Worm (Caenorhabditis elegans): Measurements from ENCODE around the gene C25F9.11.

Gene C25F9.11

ce11 chrV:19421131-19421530, 11.7 kb downstream of the C25F9.11 start, which contains the start of gene C25F9.2:
TSS of gene C25F9.2 (plus strand) at chrV:19421471.
- no peak for TF ChIP-seq nhr-28 (tag; optimal IDR thresholded peaks at IDR 0.05)
- TF ChIP-seq nhr-25 (tag; optimal IDR thresholded peaks at IDR 0.05) = peak; percentile 57

DNA sequence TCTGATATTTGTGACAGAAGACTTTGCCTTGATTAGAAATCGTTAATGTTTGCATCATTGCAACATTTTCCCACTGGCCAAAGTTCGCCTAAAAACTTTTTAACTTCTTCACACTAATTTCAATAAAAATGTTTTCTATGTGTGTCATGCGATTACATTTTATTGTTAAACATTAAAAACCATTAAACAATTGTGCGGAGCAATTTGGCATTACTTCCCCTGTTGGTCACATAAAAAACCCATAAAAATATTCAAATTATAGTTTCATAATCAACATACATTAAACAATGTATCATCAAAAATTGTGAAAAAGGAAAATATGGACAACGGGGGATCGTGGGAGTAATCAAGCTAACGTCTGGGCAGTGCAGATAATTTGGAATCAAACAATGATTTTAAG, 13.6 kb downstream of the C25F9.11 start:
- TF ChIP-seq elt-2 (tag; optimal IDR thresholded peaks at IDR 0.05) (peak; percentile 65), pqm-1 (tag; optimal IDR thresholded peaks at IDR 0.05) (peak; percentile 7)

DNA sequence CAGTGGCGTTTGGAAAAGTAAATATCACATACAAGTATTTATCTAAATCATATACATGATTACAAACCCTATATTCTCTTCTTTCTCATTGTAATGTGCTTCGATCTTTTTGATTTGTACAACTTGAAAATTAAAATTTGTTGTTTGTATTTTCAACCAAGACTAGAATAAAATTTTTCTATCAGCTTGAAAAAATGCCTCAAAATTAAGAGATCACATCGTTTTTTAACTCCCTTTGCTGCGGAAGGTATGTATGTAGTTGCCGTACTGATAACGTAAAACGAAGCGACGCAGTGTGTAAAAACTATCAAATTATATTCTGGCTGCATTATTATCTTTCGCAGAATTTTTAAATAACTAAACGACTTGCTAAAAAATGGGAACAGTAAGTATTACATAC, 15.0 kb downstream of the C25F9.11 start, which contains the start of gene C25F9.15:
Gene C25F9.15, plus strand, starts transcription at position 301 of the 400 bp plus-strand sequence.
- TF ChIP-seq elt-2 (tag; optimal IDR thresholded peaks at IDR 0.05) (peak; percentile 42), fos-1 (tag; optimal IDR thresholded peaks at IDR 0.05) (no peak), nhr-23 (tag; optimal IDR thresholded peaks at IDR 0.05) (no peak), ceh-82 (tag; optimal IDR thresholded peaks at IDR 0.05) (no peak)

- TF ChIP-seq nhr-28 (tag; optimal IDR thresholded peaks at IDR 0.05) = no peak
- no peak for TF ChIP-seq skn-1 (tag; optimal IDR thresholded peaks at IDR 0.05)
- no peak for TF ChIP-seq zag-1 (tag; optimal IDR thresholded peaks at IDR 0.05)
- TF ChIP-seq egl-5 (tag; optimal IDR thresholded peaks at IDR 0.05) = no peak
- TF ChIP-seq mdl-1 (tag; optimal IDR thresholded peaks at IDR 0.05) = no peak
- TF ChIP-seq elt-2 (tag; optimal IDR thresholded peaks at IDR 0.05) = peak; percentile 48
These were observed 16.4 kb downstream of the C25F9.11 start, which contains the start of the genes C25F9.4 and C25F9.9 for ce11 chrV:19416475-19416874. TSS of gene C25F9.4 (minus strand) at chrV:19416575. TSS of gene C25F9.9 (plus strand) at chrV:19416611.

ce11 chrV:19410663-19411062, 22.2 kb downstream of the C25F9.11 start, which contains the start of gene C25F9.5:
TSS of gene C25F9.5 (minus strand) at chrV:19410857.
- no peak for TF ChIP-seq unc-62 (GFP tag; optimal IDR thresholded peaks at IDR 0.05)
- TF ChIP-seq lsy-12 (tag; optimal IDR thresholded peaks at IDR 0.05) = no peak
- no peak for TF ChIP-seq ceh-28 (tag; optimal IDR thresholded peaks at IDR 0.05)
- no peak for TF ChIP-seq aly-2 (tag; optimal IDR thresholded peaks at IDR 0.05)
- TF ChIP-seq egl-5 (tag; optimal IDR thresholded peaks at IDR 0.05) = no peak
- no peak for TF ChIP-seq ztf-4 (tag; optimal IDR thresholded peaks at IDR 0.05)
- TF ChIP-seq nhr-76 (tag; optimal IDR thresholded peaks at IDR 0.05) = no peak
- TF ChIP-seq jun-1 (tag; optimal IDR thresholded peaks at IDR 0.05) = peak; percentile 64
- TF ChIP-seq pqm-1 (tag; optimal IDR thresholded peaks at IDR 0.05) = peak; percentile 58
- TF ChIP-seq unc-39 (tag; optimal IDR thresholded peaks at IDR 0.05) = no peak
- no peak for TF ChIP-seq snpc-4 (tag; optimal IDR thresholded peaks at IDR 0.05)
- TF ChIP-seq fos-1 (tag; optimal IDR thresholded peaks at IDR 0.05) = no peak
- no peak for TF ChIP-seq nhr-12 (tag; optimal IDR thresholded peaks at IDR 0.05)
- TF ChIP-seq lin-15B (tag; optimal IDR thresholded peaks at IDR 0.05) = no peak
- TF ChIP-seq pha-4 (tag; optimal IDR thresholded peaks at IDR 0.05) = peak; percentile 28
- TF ChIP-seq nhr-25 (tag; optimal IDR thresholded peaks at IDR 0.05) = no peak
- TF ChIP-seq mdl-1 (tag; optimal IDR thresholded peaks at IDR 0.05) = no peak
- TF ChIP-seq mml-1 (tag; optimal IDR thresholded peaks at IDR 0.05) = no peak
- TF ChIP-seq hmg-11 (tag; optimal IDR thresholded peaks at IDR 0.05) = no peak
- TF ChIP-seq nhr-43 (tag; optimal IDR thresholded peaks at IDR 0.05; ENCODE audit: poor library complexity, severe bottlenecking) = no peak
- TF ChIP-seq lin-39 (tag; optimal IDR thresholded peaks at IDR 0.05) = no peak
- no peak for TF ChIP-seq nhr-11 (tag; optimal IDR thresholded peaks at IDR 0.05)
- no peak for TF ChIP-seq elt-3 (tag; optimal IDR thresholded peaks at IDR 0.05)
- TF ChIP-seq ceh-9 (tag; optimal IDR thresholded peaks at IDR 0.05) = no peak
- TF ChIP-seq zag-1 (tag; optimal IDR thresholded peaks at IDR 0.05) = no peak
- peak; percentile 81 for TF ChIP-seq elt-2 (tag; optimal IDR thresholded peaks at IDR 0.05)
- no peak for TF ChIP-seq nhr-28 (tag; optimal IDR thresholded peaks at IDR 0.05)
- no peak for TF ChIP-seq skn-1 (tag; optimal IDR thresholded peaks at IDR 0.05)

- TF ChIP-seq nhr-12 (tag; optimal IDR thresholded peaks at IDR 0.05) (no peak), ZK546.5 (tag; optimal IDR thresholded peaks at IDR 0.05) (no peak), ceh-82 (tag; optimal IDR thresholded peaks at IDR 0.05) (no peak), fkh-10 (GFP tag; optimal IDR thresholded peaks at IDR 0.05) (no peak), ztf-4 (tag; optimal IDR thresholded peaks at IDR 0.05) (no peak), ceh-28 (tag; optimal IDR thresholded peaks at IDR 0.05) (no peak), hmg-11 (tag; optimal IDR thresholded peaks at IDR 0.05) (no peak), nhr-43 (tag; optimal IDR thresholded peaks at IDR 0.05; ENCODE audit: poor library complexity, severe bottlenecking) (no peak), nhr-76 (tag; optimal IDR thresholded peaks at IDR 0.05) (no peak), snpc-4 (tag; optimal IDR thresholded peaks at IDR 0.05) (no peak), nhr-77 (tag; optimal IDR thresholded peaks at IDR 0.05) (no peak), lsy-12 (tag; optimal IDR thresholded peaks at IDR 0.05) (no peak), nfya-1 (tag; optimal IDR thresholded peaks at IDR 0.05; ENCODE audit: insufficient read depth) (no peak), nhr-67 (tag; optimal IDR thresholded peaks at IDR 0.05) (no peak), pha-4 (tag; optimal IDR thresholded peaks at IDR 0.05) (peak; percentile 35), jun-1 (tag; optimal IDR thresholded peaks at IDR 0.05) (no peak), nhr-25 (tag; optimal IDR thresholded peaks at IDR 0.05) (no peak), mdl-1 (tag; optimal IDR thresholded peaks at IDR 0.05) (no peak), sea-2 (GFP tag; optimal IDR thresholded peaks at IDR 0.05) (no peak), elt-2 (tag; optimal IDR thresholded peaks at IDR 0.05) (peak; percentile 60), unc-62 (GFP tag; optimal IDR thresholded peaks at IDR 0.05) (no peak), ztf-11 (tag; optimal IDR thresholded peaks at IDR 0.05) (no peak), pqm-1 (tag; optimal IDR thresholded peaks at IDR 0.05) (peak; percentile 35), egl-27 (tag; optimal IDR thresholded peaks at IDR 0.05) (no peak)
These were observed 27.5 kb downstream of the C25F9.11 start, which contains the start of the genes C25F9.6 and C25F9.10 for ce11 chrV:19405276-19405815. TSS of gene C25F9.6 (minus strand) at chrV:19405326. TSS of gene C25F9.10 (plus strand) at chrV:19405729.
